Worm (Caenorhabditis elegans) whole organism, L4 larva: Measurements from ENCODE around the gene C25H3.14.

Experiments
- F26F4.8 ChIP-seq: fragments of 200-800 bp; sonication (Bioruptor generic); conservative IDR thresholded peaks from 2 replicates; pipeline ENCODE4 v1.3.6; 2022; ENCODE audit warnings: missing genetic modification characterization, missing compliant biosample characterization
- F44E2.7 ChIP-seq: fragments of 200-800 bp; sonication (Bioruptor generic); IDR thresholded peaks from 2 replicates; pipeline ENCODE4 v2.1.2; 2022; ENCODE audit warnings: missing genetic modification characterization, missing compliant biosample characterization
- R02D3.7 ChIP-seq: fragments of 150-350 bp; sonication (generic microtip); optimal IDR thresholded peaks from 3 replicates; lab custom pipeline; 2014; ENCODE audit warnings: missing biosample characterization, missing genetic modification characterization
- Y105C5A.15 ChIP-seq: fragments of 200-800 bp; sonication (Bioruptor generic); IDR thresholded peaks from 2 replicates; pipeline ENCODE4 v1.3.6; 2022; ENCODE audit warnings: missing genetic modification characterization, missing compliant biosample characterization
- Y48G9A.11 ChIP-seq: fragments of 200-800 bp; sonication (Bioruptor generic); IDR thresholded peaks from 2 replicates; pipeline ENCODE4 v1.3.6; 2022; ENCODE audit warnings: missing genetic modification reagents, missing genetic modification characterization, missing compliant biosample characterization
- Y5F2A.4 ChIP-seq: fragments of 200-800 bp; sonication (Bioruptor generic); optimal IDR thresholded peaks from 2 replicates; lab custom pipeline; 2018; ENCODE audit warnings: mild to moderate bottlenecking, missing genetic modification characterization, missing compliant biosample characterization
- Y75B8A.6 ChIP-seq: fragments of 200-800 bp; sonication (Bioruptor generic); IDR thresholded peaks from 2 replicates; pipeline ENCODE4 v1.3.6; 2022; ENCODE audit warnings: missing genetic modification reagents, missing genetic modification characterization, missing compliant biosample characterization
- ZK337.2 ChIP-seq: fragments of 200-800 bp; sonication (Bioruptor generic); IDR thresholded peaks from 2 replicates; pipeline ENCODE4 v1.3.6; 2022; ENCODE audit warnings: missing genetic modification reagents, missing genetic modification characterization, missing compliant biosample characterization
- aha-1 ChIP-seq: fragments of 150-350 bp; peaks from one replicate; lab custom pipeline; 2014; ENCODE audit warnings: missing biosample characterization, missing genetic modification characterization
- aly-2 ChIP-seq: sonication (generic microtip); optimal IDR thresholded peaks from 2 replicates; lab custom pipeline; 2018; ENCODE audit warnings: missing biosample characterization, missing genetic modification characterization
- ama-1 ChIP-seq: fragments of 150-350 bp; optimal IDR thresholded peaks from 2 replicates; lab custom pipeline; 2014; ENCODE audit warnings: inconsistent platforms, mixed read lengths
- arid-1 ChIP-seq: fragments of 200-800 bp; sonication (Bioruptor generic); conservative IDR thresholded peaks from 2 replicates; pipeline ENCODE4 v1.3.6; 2022; ENCODE audit warnings: missing genetic modification reagents, missing genetic modification characterization, missing compliant biosample characterization
- ceh-28 ChIP-seq: fragments of 150-350 bp; optimal IDR thresholded peaks from 2 replicates; lab custom pipeline; 2014; ENCODE audit warnings: missing biosample characterization, missing genetic modification reagents, missing genetic modification characterization
- ceh-32 ChIP-seq: sonication (generic microtip); optimal IDR thresholded peaks from 2 replicates; lab custom pipeline; 2016; ENCODE audit warnings: mild to moderate bottlenecking, missing genetic modification characterization, missing compliant biosample characterization; ENCODE audit not compliant: poor library complexity
- ceh-44 ChIP-seq: fragments of 200-800 bp; sonication (Bioruptor generic); IDR thresholded peaks from 2 replicates; pipeline ENCODE4 v1.3.6; 2022; ENCODE audit warnings: missing genetic modification reagents, missing genetic modification characterization, missing compliant biosample characterization
- daf-16 ChIP-seq, 3 experiments: sonication (generic microtip); optimal IDR thresholded peaks; 2 replicates each; lab custom pipeline; 2016 to 2017; ENCODE audit warnings: missing genetic modification characterization in 3 of 3, missing genetic modification reagents in 3 of 3, mild to moderate bottlenecking in 2 of 3, missing compliant biosample characterization in 2 of 3, missing biosample characterization in 1 of 3, moderate library complexity in 1 of 3
- daf-8 ChIP-seq: fragments of 200-800 bp; sonication (Bioruptor generic); IDR thresholded peaks from 2 replicates; pipeline ENCODE4 v1.3.6; 2022; ENCODE audit warnings: missing genetic modification characterization, missing compliant biosample characterization
- egl-43 ChIP-seq: fragments of 200-800 bp; sonication (Bioruptor generic); IDR thresholded peaks from 2 replicates; pipeline ENCODE4 v1.3.6; 2022; ENCODE audit warnings: missing genetic modification reagents, missing genetic modification characterization, missing compliant biosample characterization
- fkh-10 ChIP-seq: fragments of 150-350 bp; optimal IDR thresholded peaks from 2 replicates; lab custom pipeline; 2014; ENCODE audit warnings: missing biosample characterization, missing genetic modification reagents, missing genetic modification characterization
- fos-1 ChIP-seq: fragments of 150-350 bp; optimal IDR thresholded peaks from 2 replicates; lab custom pipeline; 2014; ENCODE audit warnings: missing biosample characterization, missing genetic modification characterization
- gei-8 ChIP-seq: fragments of 200-800 bp; sonication (Bioruptor generic); optimal IDR thresholded peaks from 2 replicates; lab custom pipeline; 2018; ENCODE audit warnings: mild to moderate bottlenecking, missing genetic modification characterization, missing compliant biosample characterization
- lim-7 ChIP-seq: fragments of 200-800 bp; sonication (Bioruptor generic); IDR thresholded peaks from 2 replicates; pipeline ENCODE4 v1.3.6; 2022; ENCODE audit warnings: missing genetic modification characterization, missing compliant biosample characterization
- lin-1 ChIP-seq: fragments of 200-800 bp; sonication (Bioruptor generic); IDR thresholded peaks from 2 replicates; pipeline ENCODE4 v1.3.6; 2022; ENCODE audit warnings: missing genetic modification reagents, missing genetic modification characterization, missing compliant biosample characterization
- lin-29 ChIP-seq: fragments of 200-800 bp; sonication (Bioruptor generic); IDR thresholded peaks from 2 replicates; pipeline ENCODE4 v1.3.6; 2022; ENCODE audit warnings: missing genetic modification reagents, missing genetic modification characterization, missing compliant biosample characterization
- madf-9 ChIP-seq: fragments of 200-800 bp; sonication (Bioruptor generic); conservative IDR thresholded peaks from 2 replicates; pipeline ENCODE4 v1.3.6; 2022; ENCODE audit warnings: missing genetic modification reagents, missing genetic modification characterization, missing compliant biosample characterization
- mdl-1 ChIP-seq, 2 experiments: fragments of 150-350 bp in 1 of 2; sonication (generic microtip) in 1 of 2; optimal IDR thresholded peaks; 2 replicates each; lab custom pipeline; 2014 to 2017; ENCODE audit warnings: missing biosample characterization in 2 of 2, missing genetic modification characterization in 2 of 2
- mxl-2 ChIP-seq: fragments of 200-800 bp; sonication (Bioruptor generic); conservative IDR thresholded peaks from 2 replicates; pipeline ENCODE4 v1.3.6; 2022; ENCODE audit warnings: missing genetic modification reagents, missing genetic modification characterization, missing compliant biosample characterization
- mxl-3 ChIP-seq: fragments of 200-800 bp; sonication (Bioruptor generic); optimal IDR thresholded peaks from 2 replicates; lab custom pipeline; 2018; ENCODE audit warnings: mild to moderate bottlenecking, missing genetic modification characterization, missing compliant biosample characterization
- nhr-10 ChIP-seq: fragments of 150-350 bp; optimal IDR thresholded peaks from 2 replicates; lab custom pipeline; 2014; ENCODE audit warnings: missing biosample characterization, missing genetic modification characterization
- nhr-11 ChIP-seq: fragments of 150-350 bp; optimal IDR thresholded peaks from 2 replicates; lab custom pipeline; 2014; ENCODE audit warnings: missing biosample characterization, missing genetic modification characterization
- nhr-237 ChIP-seq: sonication (generic microtip); optimal IDR thresholded peaks from 2 replicates; lab custom pipeline; 2017; ENCODE audit warnings: missing biosample characterization, missing genetic modification characterization
- nhr-41 ChIP-seq: fragments of 200-800 bp; sonication (Bioruptor generic); IDR thresholded peaks from 2 replicates; pipeline ENCODE4 v1.3.6; 2022; ENCODE audit warnings: missing genetic modification reagents, missing genetic modification characterization, missing compliant biosample characterization
- nhr-42 ChIP-seq: fragments of 200-800 bp; sonication (Bioruptor generic); IDR thresholded peaks from 2 replicates; pipeline ENCODE4 v1.3.6; 2022; ENCODE audit warnings: missing genetic modification characterization, missing compliant biosample characterization
- nhr-48 ChIP-seq: sonication (generic microtip); optimal IDR thresholded peaks from 2 replicates; lab custom pipeline; 2016; ENCODE audit warnings: mild to moderate bottlenecking, missing genetic modification characterization, missing compliant biosample characterization
- nhr-76 ChIP-seq: fragments of 150-350 bp; optimal IDR thresholded peaks from 2 replicates; lab custom pipeline; 2014; ENCODE audit warnings: missing biosample characterization, missing genetic modification characterization
- saeg-2 ChIP-seq: fragments of 200-800 bp; sonication (Bioruptor generic); IDR thresholded peaks from 2 replicates; pipeline ENCODE4 v1.3.6; 2022; ENCODE audit warnings: missing genetic modification reagents, missing genetic modification characterization, missing compliant biosample characterization
- set-16 ChIP-seq: fragments of 200-800 bp; sonication (Bioruptor generic); IDR thresholded peaks from 2 replicates; pipeline ENCODE4 v1.3.6; 2022; ENCODE audit warnings: missing genetic modification reagents, missing genetic modification characterization, missing compliant biosample characterization
- snpc-4 ChIP-seq: fragments of 150-350 bp; optimal IDR thresholded peaks from 2 replicates; lab custom pipeline; 2014; ENCODE audit warnings: missing biosample characterization, missing genetic modification characterization
- spr-1 ChIP-seq: sonication (generic microtip); optimal IDR thresholded peaks from 2 replicates; lab custom pipeline; 2016; ENCODE audit warnings: mild to moderate bottlenecking, missing genetic modification characterization, missing compliant biosample characterization
- tra-1 ChIP-seq: fragments of 200-800 bp; sonication (Bioruptor generic); IDR thresholded peaks from 2 replicates; pipeline ENCODE4 v1.3.6; 2022; ENCODE audit warnings: missing genetic modification reagents, missing genetic modification characterization, missing compliant biosample characterization
- unc-130 ChIP-seq: sonication (generic microtip); optimal IDR thresholded peaks from 2 replicates; lab custom pipeline; 2016; ENCODE audit warnings: missing genetic modification reagents, missing genetic modification characterization, missing compliant biosample characterization
- unc-39 ChIP-seq: sonication (generic microtip); optimal IDR thresholded peaks from 2 replicates; lab custom pipeline; 2017; ENCODE audit warnings: missing biosample characterization, missing genetic modification characterization
- vab-7 ChIP-seq: fragments of 200-800 bp; sonication (Bioruptor generic); IDR thresholded peaks from 2 replicates; pipeline ENCODE4 v1.3.6; 2022; ENCODE audit warnings: missing genetic modification reagents, missing genetic modification characterization, missing compliant biosample characterization
- zfp-2 ChIP-seq: sonication (generic microtip); optimal IDR thresholded peaks from 2 replicates; lab custom pipeline; 2016; ENCODE audit warnings: mild to moderate bottlenecking, missing genetic modification characterization, missing compliant biosample characterization
- ztf-11 ChIP-seq: fragments of 150-350 bp; optimal IDR thresholded peaks from 2 replicates; lab custom pipeline; 2014; ENCODE audit warnings: missing biosample characterization, missing genetic modification characterization

C25H3.14 gene

ce11 chrII:5660155-5660554, 34.7 kb upstream of the C25H3.14 start:
- TF ChIP-seq ztf-11 (tag; lab: Kevin White, UChicago): no peak
- peak; percentile 96 for TF ChIP-seq aha-1 (tag; lab: Kevin White, UChicago)
- TF ChIP-seq, all 104 proteins: peak for 1

- TF ChIP-seq ceh-32 (tag; lab: Kevin White, UChicago): peak; percentile 55
- TF ChIP-seq arid-1 (GFP tag; lab: Robert Waterston, UW): peak; percentile 78
- peak; percentile 76 for TF ChIP-seq ceh-28 (tag; lab: Kevin White, UChicago)
- TF ChIP-seq nhr-41 (GFP tag; lab: Robert Waterston, UW): peak; percentile 65; the same call in 1 of the 2 replicates
- no peak for TF ChIP-seq F26F4.8
- peak; percentile 36 to 59 for TF ChIP-seq daf-16 (GFP tag; optimal IDR thresholded peaks at IDR 0.05; lab: Kevin White, UChicago)
- TF ChIP-seq daf-16 (tag; optimal IDR thresholded peaks at IDR 0.05; lab: Kevin White, UChicago): peak; percentile 47
- no peak for TF ChIP-seq Y5F2A.4 (GFP tag; lab: Kevin White, UChicago)
- TF ChIP-seq vab-7: 0 out of 2 replicates have a peak, but pooled peaks have one; percentile 42
- peak; percentile 46; the same call in 1 of the 2 replicates for TF ChIP-seq tra-1 (GFP tag; lab: Robert Waterston, UW)
- no peak for TF ChIP-seq aly-2 (tag; lab: Kevin White, UChicago)
- TF ChIP-seq daf-8 (GFP tag; lab: Robert Waterston, UW): no peak
- no peak for TF ChIP-seq Y105C5A.15
- no peak for TF ChIP-seq nhr-237 (tag; lab: Kevin White, UChicago)
- TF ChIP-seq ZK337.2: no peak
- peak; percentile 67 for TF ChIP-seq madf-9 (GFP tag; lab: Robert Waterston, UW)
- peak; percentile 99 for TF ChIP-seq aha-1 (tag; lab: Kevin White, UChicago)
- TF ChIP-seq gei-8 (GFP tag; lab: Kevin White, UChicago): no peak
- peak; percentile 63 for TF ChIP-seq fkh-10 (GFP tag; lab: Kevin White, UChicago)
- peak; percentile 81 for TF ChIP-seq spr-1
- no peak for TF ChIP-seq nhr-76 (tag; lab: Kevin White, UChicago)
- no peak for TF ChIP-seq unc-130 (GFP tag; lab: Kevin White, UChicago)
- TF ChIP-seq nhr-11: peak; percentile 69
- TF ChIP-seq lim-7 (GFP tag; lab: Robert Waterston, UW): peak; percentile 69
- TF ChIP-seq ztf-11 (tag; lab: Kevin White, UChicago): no peak
- peak; percentile 73; the same call in 1 of the 2 replicates for TF ChIP-seq Y75B8A.6 (GFP tag; lab: Robert Waterston, UW)
- TF ChIP-seq zfp-2: no peak
- peak; percentile 30; the same call in 1 of the 2 replicates for TF ChIP-seq Y48G9A.11
- TF ChIP-seq ceh-44: peak; percentile 64; the same call in 1 of the 2 replicates
- TF ChIP-seq nhr-10 (tag; lab: Kevin White, UChicago): no peak
- peak; percentile 95 for TF ChIP-seq egl-43
- TF ChIP-seq ama-1 (lab: Kevin White, UChicago): peak; percentile 100
- no peak for TF ChIP-seq unc-39 (tag; lab: Kevin White, UChicago)
- no peak for TF ChIP-seq lin-1 (GFP tag; lab: Robert Waterston, UW)
- TF ChIP-seq nhr-42 (GFP tag; lab: Robert Waterston, UW): peak; percentile 83
- no peak for TF ChIP-seq R02D3.7 (tag; lab: Kevin White, UChicago)
- TF ChIP-seq mxl-3 (GFP tag; lab: Kevin White, UChicago): peak; percentile 47
- TF ChIP-seq saeg-2: peak; percentile 58; the same call in 1 of the 2 replicates
- TF ChIP-seq set-16 (GFP tag; lab: Robert Waterston, UW): peak; percentile 99
- TF ChIP-seq mxl-2: no peak
- TF ChIP-seq F44E2.7 (GFP tag; lab: Robert Waterston, UW): 0 out of 2 replicates have a peak, but pooled peaks have one; percentile 41
- peak; percentile 35 for TF ChIP-seq nhr-48 (tag; lab: Kevin White, UChicago)
- TF ChIP-seq fos-1 (tag; lab: Kevin White, UChicago): no peak
- TF ChIP-seq mdl-1 (tag; optimal IDR thresholded peaks at IDR 0.05; lab: Kevin White, UChicago): peak; percentile 76 to 88
- TF ChIP-seq lin-29 (GFP tag; lab: Robert Waterston, UW): peak; percentile 49; the same call in 1 of the 2 replicates
- TF ChIP-seq snpc-4 (tag; lab: Kevin White, UChicago): no peak
Observed at ce11 chrII:5660736-5661734, 33.9 kb upstream of the C25H3.14 start, which contains the start of the genes ift-43 and mdt-26. Gene ift-43, minus strand, starts transcription at chrII:5660786. Gene mdt-26, plus strand, starts transcription at chrII:5661181.
